Worm (Caenorhabditis elegans) whole organism, L1 larva: ENCODE measurements around the gene fog-2.

ENCODE experiments used
- aha-1 ChIP-seq: fragments of 150-350 bp; optimal IDR thresholded peaks from 2 replicates; lab custom pipeline; 2014; ENCODE audit warnings: missing biosample characterization, missing genetic modification characterization
- ces-1 ChIP-seq: fragments of 150-350 bp; optimal IDR thresholded peaks from 2 replicates; lab custom pipeline; 2014; ENCODE audit warnings: missing biosample characterization, missing genetic modification reagents, missing genetic modification characterization
- irx-1 ChIP-seq: sonication (generic microtip); optimal IDR thresholded peaks from 2 replicates; lab custom pipeline; 2016; ENCODE audit warnings: missing genetic modification characterization, missing compliant biosample characterization
- lin-39 ChIP-seq: fragments of 150-350 bp; optimal IDR thresholded peaks from 2 replicates; lab custom pipeline; 2014; ENCODE audit warnings: missing biosample characterization, missing genetic modification reagents, missing genetic modification characterization
- nhr-11 ChIP-seq: fragments of 150-350 bp; optimal IDR thresholded peaks from 2 replicates; lab custom pipeline; 2014; ENCODE audit warnings: missing biosample characterization, missing genetic modification characterization
- nhr-12 ChIP-seq: sonication (generic microtip); optimal IDR thresholded peaks from 2 replicates; lab custom pipeline; 2017; ENCODE audit warnings: missing biosample characterization, missing genetic modification characterization
- nhr-85 ChIP-seq: sonication (generic microtip); peaks from one replicate; lab custom pipeline; 2016; ENCODE audit warnings: missing genetic modification characterization, inconsistent platforms, missing compliant biosample characterization
- skn-1 ChIP-seq: fragments of 150-350 bp; optimal IDR thresholded peaks from 2 replicates; lab custom pipeline; 2014; ENCODE audit warnings: missing biosample characterization, missing genetic modification characterization
- xbp-1 ChIP-seq: sonication (generic microtip); optimal IDR thresholded peaks from 2 replicates; lab custom pipeline; 2016; ENCODE audit warnings: missing genetic modification characterization, missing compliant biosample characterization

ce11 chrV:20237429-20237828, 38.4 kb downstream of the fog-2 start, which contains the start of gene sld-5:
- TF ChIP-seq nhr-11 (tag; lab: Kevin White, UChicago) (no peak), skn-1 (tag; lab: Kevin White, UChicago) (no peak), aha-1 (tag; lab: Kevin White, UChicago) (no peak), ces-1 (GFP tag; lab: Kevin White, UChicago) (no peak), xbp-1 (tag; lab: Kevin White, UChicago) (no peak), irx-1 (tag; lab: Kevin White, UChicago) (no peak), lin-39 (no peak), nhr-85 (tag; lab: Kevin White, UChicago) (no peak), nhr-12 (tag; lab: Kevin White, UChicago) (no peak)
